Fruit fly (Drosophila melanogaster) whole organism, embryonic: ENCODE measurements around the gene CG4960.

ENCODE experiments used
- B-H1 ChIP-seq: fragments of 200-800 bp; sonication (Bioruptor generic); IDR thresholded peaks from 3 replicates; pipeline ENCODE4 v1.3.6; 2022; ENCODE audit warnings: missing biosample characterization, missing genetic modification characterization
- BtbVII ChIP-seq: fragments of 200-800 bp; sonication (Bioruptor generic); optimal IDR thresholded peaks from 3 replicates; lab custom pipeline; 2017; ENCODE audit warnings: missing biosample characterization, mild to moderate bottlenecking, missing genetic modification characterization
- CG10959 ChIP-seq: fragments of 200-800 bp; sonication (Bioruptor generic); IDR thresholded peaks from 2 replicates; pipeline ENCODE4 v1.3.6; 2022; ENCODE audit warnings: missing biosample characterization, missing genetic modification characterization
- CG11504 ChIP-seq: fragments of 200-800 bp; sonication (Bioruptor generic); optimal IDR thresholded peaks from 3 replicates; lab custom pipeline; 2019; ENCODE audit warnings: missing biosample characterization, mild to moderate bottlenecking, missing genetic modification characterization, moderate library complexity
- CG1233 ChIP-seq: fragments of 200-800 bp; sonication (Bioruptor generic); optimal IDR thresholded peaks from 4 replicates; lab custom pipeline; 2018; ENCODE audit warnings: missing biosample characterization, mild to moderate bottlenecking, missing genetic modification characterization
- CG13287 ChIP-seq: fragments of 200-800 bp; sonication (Bioruptor generic); IDR thresholded peaks from 2 replicates; pipeline ENCODE4 v1.3.6; 2022; ENCODE audit warnings: missing biosample characterization, missing genetic modification characterization; ENCODE audit not compliant: partially characterized antibody
- CG13296 ChIP-seq: fragments of 200-800 bp; sonication (Bioruptor generic); optimal IDR thresholded peaks from 3 replicates; lab custom pipeline; 2018; ENCODE audit warnings: missing biosample characterization, mild to moderate bottlenecking, missing genetic modification characterization
- CG13775 ChIP-seq: fragments of 200-800 bp; sonication (Bioruptor generic); optimal IDR thresholded peaks from 3 replicates; lab custom pipeline; 2017; ENCODE audit warnings: missing biosample characterization, mild to moderate bottlenecking, missing genetic modification characterization
- CG18599 ChIP-seq: fragments of 200-800 bp; sonication (Bioruptor generic); optimal IDR thresholded peaks from 3 replicates; lab custom pipeline; 2017; ENCODE audit warnings: missing biosample characterization, missing genetic modification characterization, mild to moderate bottlenecking, moderate library complexity, missing genetic modification reagents
- CG31224 ChIP-seq: fragments of 200-800 bp; sonication (Bioruptor generic); IDR thresholded peaks from 2 replicates; pipeline ENCODE4 v1.3.6; 2022; ENCODE audit warnings: missing biosample characterization, missing genetic modification characterization
- CG31365 ChIP-seq: fragments of 200-800 bp; sonication (Bioruptor generic); optimal IDR thresholded peaks from 2 replicates; lab custom pipeline; 2018; ENCODE audit warnings: missing biosample characterization, mild to moderate bottlenecking, missing genetic modification characterization
- CG34376 ChIP-seq: fragments of 200-800 bp; sonication (Bioruptor generic); optimal IDR thresholded peaks from 2 replicates; lab custom pipeline; 2018; ENCODE audit warnings: missing biosample characterization, mild to moderate bottlenecking, missing genetic modification characterization
- CG43689 ChIP-seq: fragments of 200-800 bp; sonication (Bioruptor generic); IDR thresholded peaks from 2 replicates; pipeline ENCODE4 v1.3.6; 2022; ENCODE audit warnings: missing biosample characterization, missing genetic modification characterization
- CG6175 ChIP-seq: fragments of 200-800 bp; sonication (Bioruptor generic); IDR thresholded peaks from 3 replicates; pipeline ENCODE4 v1.3.6; 2022; ENCODE audit warnings: missing biosample characterization, missing genetic modification characterization
- CG6272 ChIP-seq: fragments of 200-800 bp; sonication (Bioruptor generic); IDR thresholded peaks from 2 replicates; pipeline ENCODE4 v1.3.6; 2022; ENCODE audit warnings: missing biosample characterization, missing genetic modification characterization
- CG7271 ChIP-seq: fragments of 200-800 bp; sonication (Bioruptor generic); optimal IDR thresholded peaks from 2 replicates; lab custom pipeline; 2018; ENCODE audit warnings: missing biosample characterization, mild to moderate bottlenecking, missing genetic modification characterization, moderate library complexity
- CG8359 ChIP-seq: fragments of 200-800 bp; sonication (Bioruptor generic); optimal IDR thresholded peaks from 2 replicates; lab custom pipeline; 2017; ENCODE audit warnings: missing biosample characterization, mild to moderate bottlenecking, missing genetic modification characterization, borderline replicate concordance
- CG8924 ChIP-seq: fragments of 200-800 bp; optimal IDR thresholded peaks from 3 replicates; lab custom pipeline; 2019; ENCODE audit warnings: missing biosample characterization, mild to moderate bottlenecking, missing genetic modification characterization, moderate library complexity
- CoRest ChIP-seq: fragments of 200-800 bp; sonication (Bioruptor generic); optimal IDR thresholded peaks from 3 replicates; lab custom pipeline; 2018; ENCODE audit warnings: missing biosample characterization, mild to moderate bottlenecking, missing genetic modification characterization, moderate library complexity
- CrebB ChIP-seq: fragments of 200-800 bp; sonication (Bioruptor generic); optimal IDR thresholded peaks from 3 replicates; lab custom pipeline; 2018; ENCODE audit warnings: missing biosample characterization, mild to moderate bottlenecking, missing genetic modification characterization
- Ets97D ChIP-seq: fragments of 200-800 bp; sonication (Bioruptor generic); optimal IDR thresholded peaks from 3 replicates; lab custom pipeline; 2016; ENCODE audit warnings: missing biosample characterization, missing genetic modification characterization
- HLH3B ChIP-seq: fragments of 200-800 bp; sonication (Bioruptor generic); IDR thresholded peaks from 2 replicates; pipeline ENCODE4 v1.3.6; 2022; ENCODE audit warnings: missing biosample characterization, missing genetic modification characterization
- Hey ChIP-seq: fragments of 200-800 bp; sonication (Bioruptor generic); optimal IDR thresholded peaks from 3 replicates; lab custom pipeline; 2018; ENCODE audit warnings: missing biosample characterization, mild to moderate bottlenecking, missing genetic modification characterization
- HmgZ ChIP-seq: fragments of 200-800 bp; sonication (Bioruptor generic); optimal IDR thresholded peaks from 2 replicates; lab custom pipeline; 2018; ENCODE audit warnings: missing biosample characterization, mild to moderate bottlenecking, missing genetic modification characterization
- Lhr ChIP-seq: fragments of 200-800 bp; sonication (Bioruptor generic); optimal IDR thresholded peaks from 3 replicates; lab custom pipeline; 2017; ENCODE audit warnings: mild to moderate bottlenecking, missing biosample characterization, missing genetic modification reagents, missing genetic modification characterization
- Lim3 ChIP-seq: fragments of 200-800 bp; sonication (Bioruptor generic); IDR thresholded peaks from 2 replicates; pipeline ENCODE4 v1.3.6; 2022; ENCODE audit warnings: missing biosample characterization, missing genetic modification characterization
- Oli ChIP-seq: fragments of 200-800 bp; sonication (Bioruptor generic); optimal IDR thresholded peaks from 2 replicates; lab custom pipeline; 2018; ENCODE audit warnings: missing biosample characterization, mild to moderate bottlenecking, missing genetic modification characterization, moderate library complexity
- Sox100B ChIP-seq: fragments of 200-800 bp; sonication (Bioruptor generic); optimal IDR thresholded peaks from 3 replicates; lab custom pipeline; 2018; ENCODE audit warnings: missing biosample characterization, mild to moderate bottlenecking, missing genetic modification characterization
- bowl ChIP-seq: fragments of 200-800 bp; sonication (Bioruptor generic); IDR thresholded peaks from 2 replicates; pipeline ENCODE4 v1.3.6; 2022; ENCODE audit warnings: missing biosample characterization, missing genetic modification characterization
- cas ChIP-seq: fragments of 200-800 bp; sonication (Bioruptor generic); IDR thresholded peaks from 2 replicates; pipeline ENCODE4 v1.3.6; 2022; ENCODE audit warnings: missing biosample characterization, missing genetic modification characterization
- cato ChIP-seq: fragments of 200-800 bp; sonication (Bioruptor generic); optimal IDR thresholded peaks from 2 replicates; lab custom pipeline; 2016; ENCODE audit warnings: missing biosample characterization, missing genetic modification characterization, borderline replicate concordance
- croc ChIP-seq: fragments of 200-800 bp; sonication (Bioruptor generic); conservative IDR thresholded peaks from 3 replicates; pipeline ENCODE4 v1.3.6; 2022; ENCODE audit warnings: missing biosample characterization, missing genetic modification characterization
- dysf ChIP-seq: fragments of 200-800 bp; sonication (Bioruptor generic); IDR thresholded peaks from 3 replicates; pipeline ENCODE4 v1.3.6; 2022; ENCODE audit warnings: missing biosample characterization, missing genetic modification characterization
- eve ChIP-seq, 2 experiments: fragments of >200 bp; optimal IDR thresholded peaks; 2 replicates each; lab custom pipeline; 2017; ENCODE audit warnings: missing biosample characterization in 2 of 2, missing genetic modification characterization in 2 of 2
- lab ChIP-seq: fragments of 200-800 bp; sonication (Bioruptor generic); optimal IDR thresholded peaks from 3 replicates; lab custom pipeline; 2017; ENCODE audit warnings: missing biosample characterization, missing genetic modification characterization, mild to moderate bottlenecking, moderate library complexity, missing genetic modification reagents
- lov ChIP-seq, 2 experiments: fragments of 200-800 bp in 1 of 2; fragments of >200 bp in 1 of 2; sonication (Bioruptor generic) in 1 of 2; IDR thresholded peaks in 1 of 2; optimal IDR thresholded peaks in 1 of 2; 2 replicates in 1 of 2; 3 replicates in 1 of 2; pipeline versions ENCODE4 v1.3.6 to Lab custom; 2017 to 2022; ENCODE audit warnings: missing biosample characterization in 1 of 2, missing genetic modification characterization in 1 of 2
- nerfin-2 ChIP-seq: fragments of 200-800 bp; sonication (Bioruptor generic); IDR thresholded peaks from 2 replicates; pipeline ENCODE4 v1.3.6; 2022; ENCODE audit warnings: missing biosample characterization, missing genetic modification characterization; ENCODE audit not compliant: partially characterized antibody
- pan ChIP-seq, 4 experiments: fragments of >200 bp in 3 of 4; fragments of 200-800 bp in 1 of 4; sonication (Bioruptor generic) in 1 of 4; optimal IDR thresholded peaks in 3 of 4; IDR thresholded peaks in 1 of 4; 2 replicates each; pipeline versions ENCODE4 v1.3.6 to Lab custom; 2017 to 2022; ENCODE audit warnings: missing biosample characterization in 2 of 4, missing genetic modification characterization in 2 of 4, mixed read lengths in 1 of 4
- phol ChIP-seq: fragments of 200-800 bp; sonication (Bioruptor generic); optimal IDR thresholded peaks from 3 replicates; lab custom pipeline; 2018; ENCODE audit warnings: missing biosample characterization, mild to moderate bottlenecking, missing genetic modification characterization, moderate library complexity
- rib ChIP-seq: fragments of 200-800 bp; sonication (Bioruptor generic); IDR thresholded peaks from 2 replicates; pipeline ENCODE4 v1.3.6; 2022; ENCODE audit warnings: missing biosample characterization, missing genetic modification characterization
- slbo ChIP-seq: fragments of 200-800 bp; sonication (Bioruptor generic); IDR thresholded peaks from 2 replicates; pipeline ENCODE4 v1.3.6; 2022; ENCODE audit warnings: missing biosample characterization, missing genetic modification characterization
- slp2 ChIP-seq: fragments of 200-800 bp; sonication (Bioruptor generic); optimal IDR thresholded peaks from 2 replicates; lab custom pipeline; 2016; ENCODE audit warnings: missing biosample characterization, missing genetic modification characterization
- sqz ChIP-seq: fragments of 200-800 bp; sonication (Bioruptor generic); optimal IDR thresholded peaks from 3 replicates; lab custom pipeline; 2018; ENCODE audit warnings: missing biosample characterization, mild to moderate bottlenecking, missing genetic modification characterization
- vfl ChIP-seq: fragments of 200-800 bp; sonication (Bioruptor generic); optimal IDR thresholded peaks from 2 replicates; lab custom pipeline; 2016; ENCODE audit warnings: missing biosample characterization, missing genetic modification characterization

The CG4960 gene

DNA sequence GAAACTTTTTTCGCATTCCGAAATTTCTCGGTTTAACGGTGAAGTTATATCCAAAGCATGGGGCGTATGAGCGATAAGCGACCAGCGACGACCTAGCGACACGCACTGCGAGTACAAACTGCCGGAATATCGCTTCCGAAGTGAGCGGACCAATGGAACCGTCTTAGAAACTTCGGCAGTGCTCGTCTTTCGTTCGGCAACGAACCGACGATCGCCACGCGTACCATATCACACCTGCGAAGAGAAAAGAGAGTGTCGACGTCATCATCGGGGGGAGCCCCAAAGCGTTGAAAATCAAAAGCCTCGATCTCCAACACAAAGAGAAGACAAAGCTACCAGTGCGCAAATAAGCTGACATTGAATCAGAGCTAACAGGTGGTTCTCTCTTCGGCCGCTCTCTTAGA lies 46.7 kb downstream of the CG4960 start, which contains the start of gene LpR2 (continued):
- TF ChIP-seq pan (optimal IDR thresholded peaks at IDR 0.05; lab: Kevin White, UChicago) (no peak), pan (GFP tag; optimal IDR thresholded peaks at IDR 0.05 in 1 of 2, IDR thresholded peaks at IDR 0.05 in 1 of 2) (peak in 1 of 2 experiments; percentile 40), CG8924 (tag; lab: Kevin White, UChicago) (no peak), BtbVII (GFP tag; lab: Kevin White, UChicago) (peak; percentile 72), CG13287 (GFP tag; lab: Robert Waterston, UW) (peak; percentile 66), lov (optimal IDR thresholded peaks at IDR 0.05; lab: Kevin White, UChicago) (no peak), lov (GFP tag; IDR thresholded peaks at IDR 0.05; lab: Robert Waterston, UW) (no peak), CG13296 (peak; percentile 3), CG34376 (GFP tag; lab: Kevin White, UChicago) (peak; percentile 67), Ets97D (GFP tag; lab: Kevin White, UChicago) (no peak)

DNA sequence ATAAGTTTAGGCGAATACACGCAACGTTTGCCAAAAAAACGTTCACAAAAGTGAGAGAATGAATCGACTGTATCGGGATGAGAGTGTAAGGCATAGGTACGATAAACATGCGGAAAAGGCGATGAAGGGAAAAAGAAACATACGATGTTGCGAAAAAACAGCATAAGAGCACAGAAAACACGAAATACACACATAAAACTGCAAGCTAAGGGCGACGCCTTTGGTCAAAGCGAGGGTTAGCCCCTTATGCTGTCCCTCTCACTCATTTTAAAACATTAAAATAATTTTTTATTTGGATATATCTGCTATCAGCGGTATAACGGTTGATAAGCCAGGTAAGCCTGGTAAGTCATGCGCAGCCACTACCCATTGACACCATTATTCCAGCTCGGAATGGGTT lies 47.4 kb downstream of the CG4960 start:
- 0 out of 2 replicates have a peak, but pooled peaks have one; percentile 5 for TF ChIP-seq CG43689
- no peak for TF ChIP-seq CG8359 (GFP tag; lab: Kevin White, UChicago)
- TF ChIP-seq rib (GFP tag; lab: Robert Waterston, UW): no peak

DNA sequence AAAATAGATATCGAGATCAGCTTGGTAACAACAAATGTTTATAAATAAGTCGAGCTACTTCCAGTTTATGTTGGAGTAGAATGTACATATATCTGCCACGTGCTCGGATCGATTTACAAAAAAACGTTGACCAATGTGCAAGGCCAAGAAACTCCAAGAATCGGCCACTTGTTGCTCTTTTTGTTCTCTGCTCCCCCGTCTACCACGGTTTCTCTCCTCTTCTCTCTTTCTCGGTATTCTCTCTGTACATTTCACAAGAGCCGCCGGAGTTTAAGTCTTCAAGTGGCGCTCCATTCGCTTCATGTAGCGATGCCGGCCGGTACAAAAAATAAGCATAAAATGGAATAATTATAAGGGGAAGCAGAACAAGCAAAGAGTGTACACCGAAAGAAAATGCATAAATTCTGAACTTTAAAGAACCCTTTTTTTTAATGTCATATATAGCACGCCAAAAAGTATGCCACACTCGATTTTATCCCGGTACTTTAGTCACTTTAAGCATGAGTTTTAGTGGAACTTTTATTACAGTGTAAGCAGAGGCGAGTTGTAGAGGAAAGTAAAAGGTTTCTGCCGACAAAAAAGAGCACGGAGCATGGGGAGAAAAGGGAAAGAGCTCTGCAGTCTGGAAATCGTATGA lies 49.2 kb downstream of the CG4960 start:
- TF ChIP-seq Sox100B (GFP tag; lab: Kevin White, UChicago) (peak; percentile 90), CG18599 (GFP tag; lab: Kevin White, UChicago) (peak; percentile 89), CG7271 (tag; lab: Kevin White, UChicago) (peak; percentile 55), cato (GFP tag; lab: Kevin White, UChicago) (peak; percentile 92), eve (GFP tag; optimal IDR thresholded peaks at IDR 0.05; lab: Kevin White, UChicago) (peak in 1 of 2 experiments; percentile 92), CG6272 (GFP tag; lab: Robert Waterston, UW) (peak; percentile 78), phol (peak; percentile 96), croc (GFP tag; lab: Robert Waterston, UW) (peak; percentile 96), Lim3 (GFP tag; lab: Robert Waterston, UW) (peak; percentile 39; the same call in 1 of the 2 replicates), bowl (GFP tag; lab: Robert Waterston, UW) (peak; percentile 72; the same call in 1 of the 2 replicates), CG10959 (GFP tag; lab: Robert Waterston, UW) (peak; percentile 84), Lhr (GFP tag; lab: Kevin White, UChicago) (peak; percentile 85), CG13775 (GFP tag; lab: Kevin White, UChicago) (peak; percentile 78), HLH3B (peak; percentile 94), Hey (tag; lab: Kevin White, UChicago) (no peak), cas (peak; percentile 73; the same call in 1 of the 2 replicates), B-H1 (peak; percentile 83), CG31365 (tag; lab: Kevin White, UChicago) (peak; percentile 73), CG1233 (GFP tag; lab: Kevin White, UChicago) (peak; percentile 89), sqz (GFP tag; lab: Kevin White, UChicago) (peak; percentile 89), dysf (GFP tag; lab: Robert Waterston, UW) (peak; percentile 90), slbo (GFP tag; lab: Robert Waterston, UW) (peak; percentile 93), lab (GFP tag; lab: Kevin White, UChicago) (peak; percentile 90), Oli (tag; lab: Kevin White, UChicago) (peak; percentile 93), CG6175 (peak; percentile 78), pan (optimal IDR thresholded peaks at IDR 0.05; lab: Kevin White, UChicago) (no peak), pan (GFP tag; optimal IDR thresholded peaks at IDR 0.05 in 1 of 2, IDR thresholded peaks at IDR 0.05 in 1 of 2) (peak in 1 of 2 experiments; percentile 83), CoRest (tag; lab: Kevin White, UChicago) (peak; percentile 94), HmgZ (tag; lab: Kevin White, UChicago) (peak; percentile 86), CrebB (peak; percentile 82), CG31224 (GFP tag; lab: Robert Waterston, UW) (peak; percentile 83), CG11504 (tag; lab: Kevin White, UChicago) (peak; percentile 93), nerfin-2 (GFP tag; lab: Robert Waterston, UW) (no peak), slp2 (GFP tag; lab: Kevin White, UChicago) (peak; percentile 97), vfl (GFP tag; lab: Kevin White, UChicago) (peak; percentile 80)
